Fruit fly (Drosophila melanogaster) whole organism, embryonic: Measurements from ENCODE around the gene CG17168.

Source experiments
- Aef1 ChIP-seq: fragments of 200-800 bp; sonication (Bioruptor generic); IDR thresholded peaks from 3 replicates; pipeline ENCODE4 v1.3.6; 2022; ENCODE audit warnings: missing biosample characterization, missing genetic modification characterization
- B-H2 ChIP-seq: fragments of 200-800 bp; sonication (Bioruptor generic); optimal IDR thresholded peaks from 2 replicates; lab custom pipeline; 2018; ENCODE audit warnings: missing biosample characterization, mild to moderate bottlenecking, missing genetic modification characterization
- CG10654 ChIP-seq: fragments of 200-800 bp; sonication (Bioruptor generic); optimal IDR thresholded peaks from 2 replicates; lab custom pipeline; 2016; ENCODE audit warnings: missing biosample characterization, missing genetic modification characterization
- CG12659 ChIP-seq: fragments of 200-800 bp; sonication (Bioruptor generic); optimal IDR thresholded peaks from 3 replicates; lab custom pipeline; 2017; ENCODE audit warnings: mild to moderate bottlenecking, missing biosample characterization, missing genetic modification reagents, missing genetic modification characterization
- CG14014 ChIP-seq: fragments of 200-800 bp; sonication (Bioruptor generic); IDR thresholded peaks from 2 replicates; pipeline ENCODE4 v1.3.6; 2022; ENCODE audit warnings: missing biosample characterization, missing genetic modification characterization
- CG14710 ChIP-seq: fragments of 200-800 bp; sonication (Bioruptor generic); optimal IDR thresholded peaks from 3 replicates; lab custom pipeline; 2019; ENCODE audit warnings: missing biosample characterization, mild to moderate bottlenecking, missing genetic modification characterization, moderate library complexity
- CG14965 ChIP-seq: fragments of 200-800 bp; sonication (Bioruptor generic); optimal IDR thresholded peaks from 2 replicates; lab custom pipeline; 2016; ENCODE audit warnings: missing biosample characterization, missing genetic modification characterization, borderline replicate concordance
- CG15479 ChIP-seq: fragments of 200-800 bp; sonication (Bioruptor generic); optimal IDR thresholded peaks from 3 replicates; lab custom pipeline; 2019; ENCODE audit warnings: missing biosample characterization, mild to moderate bottlenecking, missing genetic modification characterization, moderate library complexity
- CG16815 ChIP-seq: fragments of 200-800 bp; sonication (Bioruptor generic); optimal IDR thresholded peaks from 3 replicates; lab custom pipeline; 2017; ENCODE audit warnings: missing biosample characterization, mild to moderate bottlenecking, missing genetic modification characterization
- CG17328 ChIP-seq: fragments of 200-800 bp; sonication (Bioruptor generic); IDR thresholded peaks from 2 replicates; pipeline ENCODE4 v1.3.6; 2022; ENCODE audit warnings: missing biosample characterization, missing genetic modification characterization
- CG2120 ChIP-seq: fragments of 200-800 bp; sonication (Bioruptor generic); optimal IDR thresholded peaks from 3 replicates; lab custom pipeline; 2016; ENCODE audit warnings: missing biosample characterization, missing genetic modification characterization
- CG2202 ChIP-seq: fragments of 200-800 bp; sonication (Bioruptor generic); optimal IDR thresholded peaks from 2 replicates; lab custom pipeline; 2018; ENCODE audit warnings: missing biosample characterization, mild to moderate bottlenecking, missing genetic modification characterization
- CG31441 ChIP-seq: fragments of 200-800 bp; sonication (Bioruptor generic); IDR thresholded peaks from 2 replicates; pipeline ENCODE4 v1.3.6; 2022; ENCODE audit warnings: missing biosample characterization, missing genetic modification characterization
- CG33557 ChIP-seq: fragments of 200-800 bp; sonication (Bioruptor generic); optimal IDR thresholded peaks from 2 replicates; lab custom pipeline; 2019; ENCODE audit warnings: missing biosample characterization, mild to moderate bottlenecking, missing genetic modification characterization, moderate library complexity
- CG3838 ChIP-seq: fragments of 200-800 bp; sonication (Bioruptor generic); optimal IDR thresholded peaks from 3 replicates; lab custom pipeline; 2016; ENCODE audit warnings: missing biosample characterization, missing genetic modification characterization
- CG4707 ChIP-seq: fragments of 200-800 bp; sonication (Bioruptor generic); optimal IDR thresholded peaks from 2 replicates; lab custom pipeline; 2018; ENCODE audit warnings: missing biosample characterization, mild to moderate bottlenecking, missing genetic modification characterization, moderate library complexity
- CG4730 ChIP-seq: fragments of 200-800 bp; sonication (Bioruptor generic); IDR thresholded peaks from 2 replicates; pipeline ENCODE4 v1.3.6; 2022; ENCODE audit warnings: missing biosample characterization, missing genetic modification characterization
- CG6654 ChIP-seq: fragments of 200-800 bp; sonication (Bioruptor generic); optimal IDR thresholded peaks from 2 replicates; lab custom pipeline; 2017; ENCODE audit warnings: missing biosample characterization, mild to moderate bottlenecking, missing genetic modification characterization
- CG6765 ChIP-seq: fragments of 200-800 bp; sonication (Bioruptor generic); optimal IDR thresholded peaks from 3 replicates; lab custom pipeline; 2017; ENCODE audit warnings: missing biosample characterization, mild to moderate bottlenecking, missing genetic modification characterization
- CG6854 ChIP-seq: fragments of 200-800 bp; sonication (Bioruptor generic); optimal IDR thresholded peaks from 3 replicates; lab custom pipeline; 2017; ENCODE audit warnings: missing biosample characterization, mild to moderate bottlenecking, missing genetic modification characterization
- CG7928 ChIP-seq: fragments of 200-800 bp; sonication (Bioruptor generic); optimal IDR thresholded peaks from 2 replicates; lab custom pipeline; 2017; ENCODE audit warnings: missing biosample characterization, mild to moderate bottlenecking, missing genetic modification characterization
- CG8281 ChIP-seq: fragments of 200-800 bp; sonication (Bioruptor generic); optimal IDR thresholded peaks from 2 replicates; lab custom pipeline; 2018; ENCODE audit warnings: missing biosample characterization, mild to moderate bottlenecking, missing genetic modification characterization, moderate library complexity
- CkIIα-i1 ChIP-seq: fragments of 200-800 bp; sonication (Bioruptor generic); IDR thresholded peaks from 2 replicates; pipeline ENCODE4 v1.3.6; 2022; ENCODE audit warnings: missing biosample characterization, missing genetic modification characterization
- D ChIP-seq, 2 experiments: fragments of 200-800 bp in 1 of 2; fragments of >200 bp in 1 of 2; sonication (Bioruptor generic) in 1 of 2; optimal IDR thresholded peaks; 2 replicates in 1 of 2; 3 replicates in 1 of 2; lab custom pipeline; 2017; ENCODE audit warnings: mild to moderate bottlenecking in 1 of 2, missing biosample characterization in 1 of 2, missing genetic modification characterization in 1 of 2, missing genetic modification reagents in 1 of 2
- Elba2 ChIP-seq: fragments of 200-800 bp; sonication (Bioruptor generic); optimal IDR thresholded peaks from 3 replicates; lab custom pipeline; 2016; ENCODE audit warnings: missing biosample characterization, missing genetic modification characterization
- Fer3 ChIP-seq: fragments of 200-800 bp; sonication (Bioruptor generic); optimal IDR thresholded peaks from 2 replicates; lab custom pipeline; 2018; ENCODE audit warnings: missing biosample characterization, mild to moderate bottlenecking, missing genetic modification characterization, moderate library complexity
- HLH54F ChIP-seq: fragments of 200-800 bp; sonication (Bioruptor generic); optimal IDR thresholded peaks from 3 replicates; lab custom pipeline; 2016; ENCODE audit warnings: missing biosample characterization, missing genetic modification characterization
- Jarid2 ChIP-seq: fragments of 200-800 bp; sonication (Bioruptor generic); optimal IDR thresholded peaks from 3 replicates; lab custom pipeline; 2017; ENCODE audit warnings: mild to moderate bottlenecking, missing biosample characterization, missing genetic modification reagents, missing genetic modification characterization
- Lhr ChIP-seq: fragments of 200-800 bp; sonication (Bioruptor generic); optimal IDR thresholded peaks from 3 replicates; lab custom pipeline; 2017; ENCODE audit warnings: mild to moderate bottlenecking, missing biosample characterization, missing genetic modification reagents, missing genetic modification characterization
- NFAT ChIP-seq: fragments of 200-800 bp; sonication (Bioruptor generic); IDR thresholded peaks from 2 replicates; pipeline ENCODE4 v1.3.6; 2022; ENCODE audit warnings: missing biosample characterization, missing genetic modification characterization
- Poxn ChIP-seq: fragments of 200-800 bp; sonication (Bioruptor generic); IDR thresholded peaks from 2 replicates; pipeline ENCODE4 v1.3.6; 2022; ENCODE audit warnings: missing biosample characterization, missing genetic modification characterization
- aop ChIP-seq: fragments of 200-800 bp; sonication (Bioruptor generic); IDR thresholded peaks from 2 replicates; pipeline ENCODE4 v1.3.6; 2022; ENCODE audit warnings: missing biosample characterization, missing genetic modification characterization
- ara ChIP-seq: fragments of 200-800 bp; sonication (Bioruptor generic); IDR thresholded peaks from 2 replicates; pipeline ENCODE4 v1.3.6; 2022; ENCODE audit warnings: missing biosample characterization, missing genetic modification characterization
- btn ChIP-seq: fragments of 200-800 bp; sonication (Bioruptor generic); optimal IDR thresholded peaks from 2 replicates; lab custom pipeline; 2016; ENCODE audit warnings: missing biosample characterization, missing genetic modification characterization
- chinmo ChIP-seq: fragments of 200-800 bp; sonication (Bioruptor generic); IDR thresholded peaks from 4 replicates; pipeline ENCODE4 v1.3.6; 2022; ENCODE audit warnings: missing biosample characterization, missing genetic modification characterization; ENCODE audit not compliant: partially characterized antibody
- disco-r ChIP-seq: fragments of 200-800 bp; sonication (Bioruptor generic); optimal IDR thresholded peaks from 2 replicates; lab custom pipeline; 2016; ENCODE audit warnings: missing biosample characterization, missing genetic modification characterization
- exex ChIP-seq: fragments of 200-800 bp; sonication (Bioruptor generic); optimal IDR thresholded peaks from 4 replicates; lab custom pipeline; 2018; ENCODE audit warnings: missing biosample characterization, mild to moderate bottlenecking, missing genetic modification characterization, moderate library complexity
- gem ChIP-seq: fragments of 200-800 bp; sonication (Bioruptor generic); optimal IDR thresholded peaks from 2 replicates; lab custom pipeline; 2019; ENCODE audit warnings: missing biosample characterization, mild to moderate bottlenecking, missing genetic modification characterization, moderate library complexity
- ham ChIP-seq: fragments of 200-800 bp; sonication (Bioruptor generic); IDR thresholded peaks from 2 replicates; pipeline ENCODE4 v1.3.6; 2022; ENCODE audit warnings: missing biosample characterization, missing genetic modification characterization
- kay ChIP-seq: fragments of 200-800 bp; sonication (Bioruptor generic); optimal IDR thresholded peaks from 2 replicates; lab custom pipeline; 2016; ENCODE audit warnings: missing biosample characterization, missing genetic modification characterization
- lab ChIP-seq: fragments of 200-800 bp; sonication (Bioruptor generic); optimal IDR thresholded peaks from 3 replicates; lab custom pipeline; 2017; ENCODE audit warnings: missing biosample characterization, missing genetic modification characterization, mild to moderate bottlenecking, moderate library complexity, missing genetic modification reagents
- nerfin-1 ChIP-seq: fragments of 200-800 bp; sonication (Bioruptor generic); optimal IDR thresholded peaks from 3 replicates; lab custom pipeline; 2019; ENCODE audit warnings: missing biosample characterization, mild to moderate bottlenecking, missing genetic modification characterization, moderate library complexity
- nmo ChIP-seq: fragments of 200-800 bp; sonication (Bioruptor generic); optimal IDR thresholded peaks from 2 replicates; lab custom pipeline; 2018; ENCODE audit warnings: missing biosample characterization, mild to moderate bottlenecking, missing genetic modification characterization, moderate library complexity
- p53 ChIP-seq: fragments of 200-800 bp; sonication (Bioruptor generic); optimal IDR thresholded peaks from 2 replicates; lab custom pipeline; 2016; ENCODE audit warnings: missing biosample characterization, missing genetic modification characterization
- pb ChIP-seq: fragments of 200-800 bp; sonication (Bioruptor generic); optimal IDR thresholded peaks from 3 replicates; lab custom pipeline; 2016; ENCODE audit warnings: missing biosample characterization, missing genetic modification characterization
- phol ChIP-seq: fragments of 200-800 bp; sonication (Bioruptor generic); optimal IDR thresholded peaks from 3 replicates; lab custom pipeline; 2018; ENCODE audit warnings: missing biosample characterization, mild to moderate bottlenecking, missing genetic modification characterization, moderate library complexity
- pzg ChIP-seq: fragments of 200-800 bp; sonication (Bioruptor generic); optimal IDR thresholded peaks from 3 replicates; lab custom pipeline; 2018; ENCODE audit warnings: missing biosample characterization, mild to moderate bottlenecking, missing genetic modification characterization, moderate library complexity
- sima ChIP-seq: fragments of 200-800 bp; sonication (Bioruptor generic); optimal IDR thresholded peaks from 2 replicates; lab custom pipeline; 2016; ENCODE audit warnings: missing biosample characterization, missing genetic modification characterization
- sob ChIP-seq: fragments of 200-800 bp; sonication (Bioruptor generic); IDR thresholded peaks from 2 replicates; pipeline ENCODE4 v1.3.6; 2022; ENCODE audit warnings: missing biosample characterization, missing genetic modification characterization
- tna ChIP-seq: fragments of 200-800 bp; sonication (Bioruptor generic); IDR thresholded peaks from 2 replicates; pipeline ENCODE4 v1.3.6; 2022; ENCODE audit warnings: missing biosample characterization, missing genetic modification characterization; ENCODE audit not compliant: partially characterized antibody
- twi ChIP-seq: fragments of 200-800 bp; optimal IDR thresholded peaks from 2 replicates; lab custom pipeline; 2019; ENCODE audit warnings: missing biosample characterization, mild to moderate bottlenecking, missing genetic modification characterization, moderate library complexity

Gene CG17168

dm6 chrX:23105692-23106091, 23.2 kb downstream of the CG17168 start, which contains the start of gene ATbp (continued):
- no peak for TF ChIP-seq CG15479 (GFP tag; lab: Kevin White, UChicago)
- no peak for TF ChIP-seq CG3838 (GFP tag; lab: Kevin White, UChicago)
- peak; percentile 7 for TF ChIP-seq CG12659 (GFP tag; lab: Kevin White, UChicago)
- peak; percentile 24 for TF ChIP-seq Lhr (GFP tag; lab: Kevin White, UChicago)
- TF ChIP-seq lab: no peak
- TF ChIP-seq CG31441: no peak; the same call in 1 of the 2 replicates
- peak; percentile 20 for TF ChIP-seq pzg (GFP tag; lab: Kevin White, UChicago)
- no peak for TF ChIP-seq CG16815 (GFP tag; lab: Kevin White, UChicago)
- peak; percentile 40 for TF ChIP-seq CG14710 (tag; lab: Kevin White, UChicago)
- TF ChIP-seq sob (GFP tag; lab: Robert Waterston, UW): no peak
- no peak for TF ChIP-seq ara (GFP tag; lab: Robert Waterston, UW)
- no peak for TF ChIP-seq CG17328 (GFP tag; lab: Robert Waterston, UW)
- TF ChIP-seq Poxn (GFP tag; lab: Robert Waterston, UW): no peak
- no peak for TF ChIP-seq CG6765 (GFP tag; lab: Kevin White, UChicago)
- TF ChIP-seq nmo (GFP tag; lab: Kevin White, UChicago): peak; percentile 48
- peak; percentile 45; the same call in 1 of the 3 replicates for TF ChIP-seq Aef1 (GFP tag; lab: Robert Waterston, UW)
- TF ChIP-seq nerfin-1 (tag; lab: Kevin White, UChicago): no peak
- no peak for TF ChIP-seq CG8281 (tag; lab: Kevin White, UChicago)
- TF ChIP-seq CG4730 (GFP tag; lab: Robert Waterston, UW): no peak
- no peak for TF ChIP-seq CkIIα-i1
- TF ChIP-seq phol (tag; lab: Kevin White, UChicago): peak; percentile 35
- no peak for TF ChIP-seq kay (GFP tag; lab: Kevin White, UChicago)
- no peak for TF ChIP-seq exex (tag; lab: Kevin White, UChicago)
- TF ChIP-seq NFAT (GFP tag; lab: Robert Waterston, UW): no peak
- TF ChIP-seq sima (GFP tag; lab: Kevin White, UChicago): no peak
- TF ChIP-seq ham (GFP tag; lab: Robert Waterston, UW): no peak
- TF ChIP-seq HLH54F (GFP tag; lab: Kevin White, UChicago): no peak
- no peak for TF ChIP-seq B-H2 (GFP tag; lab: Kevin White, UChicago)
- no peak for TF ChIP-seq Elba2
- no peak for TF ChIP-seq CG2120
- TF ChIP-seq CG2202: no peak
- TF ChIP-seq CG4707 (GFP tag; lab: Kevin White, UChicago): no peak
- no peak for TF ChIP-seq Jarid2 (GFP tag; lab: Kevin White, UChicago)
- TF ChIP-seq tna (GFP tag; lab: Robert Waterston, UW): peak; percentile 85
- no peak for TF ChIP-seq aop (GFP tag; lab: Robert Waterston, UW)
- no peak for TF ChIP-seq CG7928 (GFP tag; lab: Kevin White, UChicago)
- no peak for TF ChIP-seq Fer3 (tag; lab: Kevin White, UChicago)
- no peak for TF ChIP-seq CG10654 (GFP tag; lab: Kevin White, UChicago)
- no peak for TF ChIP-seq pb (GFP tag; lab: Kevin White, UChicago)
- TF ChIP-seq gem (tag; lab: Kevin White, UChicago): peak; percentile 26
- no peak for TF ChIP-seq p53 (GFP tag; lab: Kevin White, UChicago)
- no peak for TF ChIP-seq CG14965
- TF ChIP-seq chinmo (GFP tag; lab: Robert Waterston, UW): peak; percentile 81; the same call in 2 of the 4 replicates
- no peak for TF ChIP-seq D (optimal IDR thresholded peaks at IDR 0.05; lab: Kevin White, UChicago)
- TF ChIP-seq D (GFP tag; optimal IDR thresholded peaks at IDR 0.05; lab: Kevin White, UChicago): no peak
- TF ChIP-seq CG6854 (GFP tag; lab: Kevin White, UChicago): no peak
- no peak for TF ChIP-seq btn (GFP tag; lab: Kevin White, UChicago)
- TF ChIP-seq CG33557 (GFP tag; lab: Kevin White, UChicago): no peak
- no peak for TF ChIP-seq CG14014 (GFP tag; lab: Robert Waterston, UW)
- no peak for TF ChIP-seq disco-r (GFP tag; lab: Kevin White, UChicago)
- TF ChIP-seq twi (tag; lab: Kevin White, UChicago): no peak
- no peak for TF ChIP-seq CG6654
